Worm (Caenorhabditis elegans) whole organism, late embryonic: ENCODE data around the gene C14B9.10.

Source experiments
- C08G9.2 ChIP-seq: sonication (generic microtip); optimal IDR thresholded peaks from 2 replicates; lab custom pipeline; 2016; ENCODE audit warnings: mild to moderate bottlenecking, missing genetic modification characterization, moderate library complexity, missing compliant biosample characterization
- C38D4.7 ChIP-seq: fragments of 200-800 bp; sonication (Bioruptor generic); optimal IDR thresholded peaks from 2 replicates; lab custom pipeline; 2018; ENCODE audit warnings: mild to moderate bottlenecking, missing genetic modification characterization, moderate library complexity, missing compliant biosample characterization
- Y22D7AL.16 ChIP-seq: sonication (generic microtip); optimal IDR thresholded peaks from 2 replicates; lab custom pipeline; 2016; ENCODE audit warnings: missing genetic modification characterization, missing compliant biosample characterization
- ceh-14 ChIP-seq: sonication (generic microtip); optimal IDR thresholded peaks from 2 replicates; lab custom pipeline; 2016; ENCODE audit warnings: missing genotype, missing genetic modification characterization, missing compliant biosample characterization
- ceh-18 ChIP-seq: sonication (generic microtip); optimal IDR thresholded peaks from 2 replicates; lab custom pipeline; 2016; ENCODE audit warnings: missing genetic modification characterization, missing compliant biosample characterization
- ceh-19 ChIP-seq: fragments of 200-800 bp; sonication (Bioruptor generic); optimal IDR thresholded peaks from 2 replicates; lab custom pipeline; 2018; ENCODE audit warnings: mild to moderate bottlenecking, missing genetic modification characterization, missing compliant biosample characterization
- ceh-22 ChIP-seq: sonication (generic microtip); optimal IDR thresholded peaks from 2 replicates; lab custom pipeline; 2017; ENCODE audit warnings: missing biosample characterization, missing genetic modification characterization
- ceh-24 ChIP-seq: sonication (generic microtip); optimal IDR thresholded peaks from 2 replicates; lab custom pipeline; 2016; ENCODE audit warnings: mild to moderate bottlenecking, missing genetic modification characterization, missing compliant biosample characterization
- ceh-30 ChIP-seq: fragments of 150-350 bp; optimal IDR thresholded peaks from 2 replicates; lab custom pipeline; 2014; ENCODE audit warnings: missing biosample characterization, missing genetic modification characterization
- ceh-31 ChIP-seq: sonication (generic microtip); optimal IDR thresholded peaks from 2 replicates; lab custom pipeline; 2016; ENCODE audit warnings: missing genetic modification characterization, missing compliant biosample characterization
- ceh-34 ChIP-seq: sonication (generic microtip); optimal IDR thresholded peaks from 2 replicates; lab custom pipeline; 2016; ENCODE audit warnings: mild to moderate bottlenecking, missing genetic modification characterization, missing compliant biosample characterization
- ceh-48 ChIP-seq: sonication (generic microtip); optimal IDR thresholded peaks from 2 replicates; lab custom pipeline; 2016; ENCODE audit warnings: missing genetic modification characterization, inconsistent platforms, missing compliant biosample characterization
- ceh-9 ChIP-seq: sonication (generic microtip); optimal IDR thresholded peaks from 2 replicates; lab custom pipeline; 2016; ENCODE audit warnings: mild to moderate bottlenecking, missing genetic modification characterization, inconsistent platforms, missing compliant biosample characterization
- che-1 ChIP-seq: sonication (generic microtip); optimal IDR thresholded peaks from 2 replicates; lab custom pipeline; 2016; ENCODE audit warnings: mild to moderate bottlenecking, missing genetic modification characterization, missing compliant biosample characterization
- elt-2 ChIP-seq: sonication (generic microtip); optimal IDR thresholded peaks from 2 replicates; lab custom pipeline; 2016; ENCODE audit warnings: missing genetic modification reagents, missing genetic modification characterization, missing compliant biosample characterization
- ets-4 ChIP-seq: sonication (generic microtip); optimal IDR thresholded peaks from 2 replicates; lab custom pipeline; 2016; ENCODE audit warnings: missing genetic modification characterization, missing compliant biosample characterization
- eyg-1 ChIP-seq: sonication (generic microtip); optimal IDR thresholded peaks from 2 replicates; lab custom pipeline; 2016; ENCODE audit warnings: missing genotype, missing genetic modification characterization, missing compliant biosample characterization
- fax-1 ChIP-seq: sonication (generic microtip); optimal IDR thresholded peaks from 2 replicates; lab custom pipeline; 2016; ENCODE audit warnings: missing genotype, missing genetic modification characterization, missing compliant biosample characterization
- fkh-10 ChIP-seq: fragments of 150-350 bp; optimal IDR thresholded peaks from 2 replicates; lab custom pipeline; 2014; ENCODE audit warnings: missing biosample characterization, missing genetic modification reagents, missing genetic modification characterization
- fkh-6 ChIP-seq: sonication (generic microtip); optimal IDR thresholded peaks from 2 replicates; lab custom pipeline; 2016; ENCODE audit warnings: missing genetic modification characterization, missing compliant biosample characterization
- gmeb-2 ChIP-seq: sonication (generic microtip); optimal IDR thresholded peaks from 2 replicates; lab custom pipeline; 2016; ENCODE audit warnings: missing genetic modification characterization, inconsistent platforms, missing compliant biosample characterization
- hlh-30 ChIP-seq: sonication (generic microtip); optimal IDR thresholded peaks from 2 replicates; lab custom pipeline; 2017; ENCODE audit warnings: antibody characterized with exemption, missing genetic modification characterization, missing compliant biosample characterization; ENCODE audit not compliant: insufficient read depth
- hlh-6 ChIP-seq: sonication (generic microtip); optimal IDR thresholded peaks from 2 replicates; lab custom pipeline; 2016; ENCODE audit warnings: missing genotype, missing genetic modification characterization, missing compliant biosample characterization
- hlh-8 ChIP-seq: sonication (generic microtip); optimal IDR thresholded peaks from 2 replicates; lab custom pipeline; 2016; ENCODE audit warnings: missing genotype, missing genetic modification characterization, missing compliant biosample characterization
- lin-11 ChIP-seq: fragments of 200-800 bp; sonication (Bioruptor generic); optimal IDR thresholded peaks from 2 replicates; lab custom pipeline; 2018; ENCODE audit warnings: mild to moderate bottlenecking, missing genetic modification characterization, missing compliant biosample characterization
- madf-2 ChIP-seq: sonication (generic microtip); optimal IDR thresholded peaks from 2 replicates; lab custom pipeline; 2017; ENCODE audit warnings: missing genetic modification characterization, missing compliant biosample characterization
- mec-3 ChIP-seq: sonication (generic microtip); optimal IDR thresholded peaks from 2 replicates; lab custom pipeline; 2016; ENCODE audit warnings: borderline replicate concordance, missing genetic modification characterization, missing compliant biosample characterization
- nhr-11 ChIP-seq: fragments of 150-350 bp; optimal IDR thresholded peaks from 2 replicates; lab custom pipeline; 2014; ENCODE audit warnings: missing biosample characterization, missing genetic modification characterization
- nhr-232 ChIP-seq: sonication (generic microtip); optimal IDR thresholded peaks from 2 replicates; lab custom pipeline; 2016; ENCODE audit warnings: missing genetic modification characterization, missing compliant biosample characterization
- npax-4 ChIP-seq: sonication (generic microtip); optimal IDR thresholded peaks from 2 replicates; lab custom pipeline; 2016; ENCODE audit warnings: missing genetic modification characterization, missing compliant biosample characterization
- pat-9 ChIP-seq: fragments of 200-800 bp; sonication (Bioruptor generic); optimal IDR thresholded peaks from 2 replicates; lab custom pipeline; 2018; ENCODE audit warnings: mild to moderate bottlenecking, missing genetic modification characterization, moderate library complexity, missing compliant biosample characterization
- pax-1 ChIP-seq: fragments of 150-350 bp; optimal IDR thresholded peaks from 2 replicates; lab custom pipeline; 2014; ENCODE audit warnings: missing biosample characterization, missing genetic modification characterization
- pha-2 ChIP-seq: sonication (generic microtip); optimal IDR thresholded peaks from 2 replicates; lab custom pipeline; 2017; ENCODE audit warnings: mild to moderate bottlenecking, missing genetic modification characterization, missing compliant biosample characterization
- pha-4 ChIP-seq: fragments of 150-350 bp; optimal IDR thresholded peaks from 2 replicates; lab custom pipeline; 2018; ENCODE audit warnings: missing biosample characterization, missing genetic modification reagents, missing genetic modification characterization
- pros-1 ChIP-seq: fragments of 150-350 bp; optimal IDR thresholded peaks from 2 replicates; lab custom pipeline; 2014; ENCODE audit warnings: missing biosample characterization, missing genetic modification reagents, missing genetic modification characterization
- ref-2 ChIP-seq: sonication (generic microtip); optimal IDR thresholded peaks from 2 replicates; lab custom pipeline; 2016; ENCODE audit warnings: missing genetic modification characterization, missing compliant biosample characterization
- rnt-1 ChIP-seq: sonication (generic microtip); optimal IDR thresholded peaks from 2 replicates; lab custom pipeline; 2016; ENCODE audit warnings: missing genetic modification characterization, missing compliant biosample characterization
- sdc-2 ChIP-seq: sonication (generic microtip); optimal IDR thresholded peaks from 2 replicates; lab custom pipeline; 2016; ENCODE audit warnings: missing genotype, missing genetic modification characterization, missing compliant biosample characterization
- syd-9 ChIP-seq: sonication (generic microtip); optimal IDR thresholded peaks from 2 replicates; lab custom pipeline; 2016; ENCODE audit warnings: mild to moderate bottlenecking, missing genetic modification characterization, moderate library complexity, missing compliant biosample characterization
- tbx-7 ChIP-seq: sonication (generic microtip); optimal IDR thresholded peaks from 2 replicates; lab custom pipeline; 2016; ENCODE audit warnings: missing genotype, missing genetic modification characterization, missing compliant biosample characterization
- ttx-3 ChIP-seq: sonication (generic microtip); optimal IDR thresholded peaks from 2 replicates; lab custom pipeline; 2016; ENCODE audit warnings: missing genetic modification reagents, missing genetic modification characterization, missing compliant biosample characterization
- unc-3 ChIP-seq, 2 experiments: fragments of 200-800 bp in 1 of 2; sonication (Bioruptor generic) in 1 of 2; sonication (generic microtip) in 1 of 2; conservative IDR thresholded peaks in 1 of 2; optimal IDR thresholded peaks in 1 of 2; 2 replicates each; pipeline versions ENCODE4 v1.3.6 to Lab custom; 2016 to 2022; ENCODE audit warnings: missing compliant biosample characterization in 2 of 2, missing genetic modification characterization in 2 of 2, missing genetic modification reagents in 1 of 2
- unc-42 ChIP-seq: sonication (generic microtip); optimal IDR thresholded peaks from 2 replicates; lab custom pipeline; 2016; ENCODE audit warnings: missing genotype, missing genetic modification characterization, missing compliant biosample characterization
- unc-55 ChIP-seq: sonication (generic microtip); optimal IDR thresholded peaks from 2 replicates; lab custom pipeline; 2017; ENCODE audit warnings: missing biosample characterization, missing genetic modification reagents, missing genetic modification characterization
- unc-86 ChIP-seq: sonication (generic microtip); optimal IDR thresholded peaks from 2 replicates; lab custom pipeline; 2016; ENCODE audit warnings: missing genetic modification characterization, missing compliant biosample characterization
- ztf-16 ChIP-seq: sonication (generic microtip); optimal IDR thresholded peaks from 2 replicates; lab custom pipeline; 2017; ENCODE audit warnings: missing genetic modification characterization, missing compliant biosample characterization

Gene C14B9.10

ce11 chrIII:8106476-8106875 lies 24.2 kb upstream of the C14B9.10 start (continued):
- peak; percentile 71 for TF ChIP-seq elt-2
- peak; percentile 58 for TF ChIP-seq ttx-3 (tag; lab: Kevin White, UChicago)
- no peak for TF ChIP-seq ets-4
- TF ChIP-seq hlh-6, result peak; percentile 83
- peak; percentile 75 for TF ChIP-seq che-1 (tag; lab: Kevin White, UChicago)
- peak; percentile 35 for TF ChIP-seq ceh-24 (tag; lab: Kevin White, UChicago)
- peak; percentile 46 for TF ChIP-seq ztf-16
- TF ChIP-seq unc-3 (GFP tag; conservative IDR thresholded peaks at IDR 0.05; lab: Robert Waterston, UW), result 0 out of 2 replicates have a peak, but pooled peaks have one; percentile 42
- peak; percentile 56 for TF ChIP-seq unc-3 (tag; optimal IDR thresholded peaks at IDR 0.05; lab: Kevin White, UChicago)
- no peak for TF ChIP-seq unc-55
- TF ChIP-seq nhr-232 (tag; lab: Kevin White, UChicago), result peak; percentile 63
- TF ChIP-seq unc-42 (tag; lab: Kevin White, UChicago), result peak; percentile 53
- TF ChIP-seq hlh-30 (tag; lab: Kevin White, UChicago), result no peak
- TF ChIP-seq pha-2 (tag; lab: Kevin White, UChicago), result peak; percentile 62
- peak; percentile 53 for TF ChIP-seq gmeb-2
- peak; percentile 71 for TF ChIP-seq lin-11 (tag; lab: Kevin White, UChicago)

ce11 chrIII:8108490-8108889 lies 22.2 kb upstream of the C14B9.10 start, which contains the start of gene C14B9.3:
Gene C14B9.3 (plus strand): TSS chrIII:8108790.
- TF ChIP-seq hlh-8 (tag; lab: Kevin White, UChicago) (no peak), npax-4 (no peak), C08G9.2 (tag; lab: Kevin White, UChicago) (no peak), pax-1 (tag; lab: Kevin White, UChicago) (no peak), ceh-24 (tag; lab: Kevin White, UChicago) (no peak), pha-4 (tag; lab: Kevin White, UChicago) (no peak), pros-1 (tag; lab: Kevin White, UChicago) (no peak), ceh-18 (tag; lab: Kevin White, UChicago) (no peak), pat-9 (no peak), pha-2 (tag; lab: Kevin White, UChicago) (no peak), eyg-1 (tag; lab: Kevin White, UChicago) (no peak), Y22D7AL.16 (no peak)

DNA sequence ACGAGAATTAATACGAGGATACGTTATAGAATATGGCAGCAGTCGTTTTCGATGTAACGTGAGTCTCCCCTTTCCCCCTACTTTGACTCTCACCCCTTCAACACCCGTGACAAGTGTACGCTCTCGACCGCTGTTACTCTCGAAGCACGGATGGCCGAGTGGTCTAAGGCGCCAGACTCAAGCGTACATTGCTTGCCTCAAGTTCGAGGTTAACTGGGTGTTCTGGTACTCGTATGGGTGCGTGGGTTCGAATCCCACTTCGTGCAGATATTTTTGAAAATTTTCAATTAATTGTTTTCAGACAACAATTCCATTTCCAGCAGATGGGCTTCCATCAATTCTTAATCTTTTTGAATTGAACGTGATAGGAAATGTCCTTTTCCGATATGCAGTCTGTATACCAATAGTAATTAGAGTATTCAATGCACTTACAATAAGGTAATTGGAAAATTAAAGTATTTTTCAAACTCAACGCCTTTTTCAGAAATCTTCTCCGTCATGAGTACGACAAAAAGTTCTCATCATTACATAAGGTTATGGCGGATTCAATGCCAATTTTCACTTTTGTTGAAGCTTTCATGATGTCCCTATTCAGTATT lies 21.1 kb upstream of the C14B9.10 start:
- TF ChIP-seq hlh-6 (peak; percentile 88), fax-1 (tag; lab: Kevin White, UChicago) (peak; percentile 69), ceh-24 (tag; lab: Kevin White, UChicago) (peak; percentile 17), sdc-2 (peak; percentile 71), elt-2 (peak; percentile 70), lin-11 (tag; lab: Kevin White, UChicago) (peak; percentile 54), ceh-31 (tag; lab: Kevin White, UChicago) (peak; percentile 52), ceh-22 (no peak), ceh-9 (tag; lab: Kevin White, UChicago) (no peak), rnt-1 (peak; percentile 63), tbx-7 (peak; percentile 32), ceh-34 (tag; lab: Kevin White, UChicago) (peak; percentile 83), ref-2 (tag; lab: Kevin White, UChicago) (peak; percentile 88), fkh-6 (peak; percentile 78), unc-42 (tag; lab: Kevin White, UChicago) (peak; percentile 53), hlh-8 (tag; lab: Kevin White, UChicago) (peak; percentile 60), fkh-10 (GFP tag; lab: Kevin White, UChicago) (peak; percentile 41), che-1 (tag; lab: Kevin White, UChicago) (peak; percentile 72), C38D4.7 (peak; percentile 72), madf-2 (tag; lab: Kevin White, UChicago) (peak; percentile 75), ceh-19 (GFP tag; lab: Kevin White, UChicago) (peak; percentile 78), unc-55 (no peak), ceh-48 (tag; lab: Kevin White, UChicago) (peak; percentile 67), ceh-30 (tag; lab: Kevin White, UChicago) (no peak), ceh-14 (tag; lab: Kevin White, UChicago) (peak; percentile 23), ceh-18 (tag; lab: Kevin White, UChicago) (peak; percentile 57), ztf-16 (peak; percentile 80), nhr-11 (no peak), pax-1 (tag; lab: Kevin White, UChicago) (no peak), unc-86 (tag; lab: Kevin White, UChicago) (peak; percentile 33), ets-4 (no peak), eyg-1 (tag; lab: Kevin White, UChicago) (peak; percentile 71), mec-3 (no peak), syd-9 (tag; lab: Kevin White, UChicago) (peak; percentile 78), pha-4 (tag; lab: Kevin White, UChicago) (no peak)
